Worm (Caenorhabditis elegans): ENCODE data around the gene acr-14.
A peak's percentile ranks its signal among the peaks of the same experiment; 100 is the strongest.

Gene acr-14

DNA sequence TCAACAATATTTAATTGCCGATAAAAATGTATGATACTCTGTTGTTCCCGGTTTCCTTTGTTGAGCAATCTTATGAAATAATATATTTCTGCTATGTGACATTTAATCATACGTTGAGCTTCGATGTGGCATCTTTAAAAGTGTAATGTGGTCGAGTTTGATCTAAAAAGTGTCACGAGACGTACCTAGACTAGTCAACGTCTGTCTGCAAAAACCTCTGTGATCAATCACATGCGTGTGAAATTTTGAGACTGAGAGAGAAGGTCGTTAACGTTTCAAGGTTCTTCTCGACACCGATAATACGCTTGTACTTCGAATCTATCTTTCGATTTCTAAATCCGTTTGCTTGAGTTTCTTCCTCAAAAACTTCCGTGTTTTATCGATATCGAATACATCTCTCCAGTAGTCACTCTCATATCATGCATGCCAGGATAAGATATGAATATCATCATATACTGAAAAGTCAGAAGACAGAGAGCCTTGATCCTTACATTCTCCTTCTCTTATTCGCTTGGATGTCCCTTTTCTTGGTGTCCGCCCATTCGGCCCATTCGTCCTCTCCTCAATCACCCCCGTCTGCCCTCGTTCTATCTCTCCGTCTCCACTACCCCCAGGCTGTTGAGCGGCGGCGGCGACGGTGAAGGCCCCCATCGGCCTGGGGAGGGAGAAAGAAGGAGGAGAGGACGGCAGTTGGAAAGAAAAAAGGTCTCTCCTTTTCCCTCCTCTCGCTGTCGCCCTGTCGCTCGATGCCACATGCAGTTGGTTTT lies 48.5 kb downstream of the acr-14 start:
- TF ChIP-seq unc-86 (tag; optimal IDR thresholded peaks at IDR 0.05), result peak; percentile 3
- no peak for TF ChIP-seq ces-1 (GFP tag; optimal IDR thresholded peaks at IDR 0.05)
- no peak for TF ChIP-seq unc-98 (GFP tag; IDR thresholded peaks at IDR 0.05)
- no peak for TF ChIP-seq ets-5 (GFP tag; IDR thresholded peaks at IDR 0.05)
- no peak for TF ChIP-seq unc-62 (GFP tag; optimal IDR thresholded peaks at IDR 0.05)
- TF ChIP-seq ztf-4 (tag; optimal IDR thresholded peaks at IDR 0.05), result peak; percentile 57
- TF ChIP-seq nhr-12 (tag; optimal IDR thresholded peaks at IDR 0.05), result no peak
- TF ChIP-seq fkh-10 (GFP tag; optimal IDR thresholded peaks at IDR 0.05), result no peak
- no peak for TF ChIP-seq nhr-77 (tag; optimal IDR thresholded peaks at IDR 0.05)
- TF ChIP-seq irx-1 (tag; optimal IDR thresholded peaks at IDR 0.05), result peak; percentile 30
- peak; percentile 14 for TF ChIP-seq pax-3 (tag; optimal IDR thresholded peaks at IDR 0.05)
- peak; percentile 11 for TF ChIP-seq F16B12.6 (tag; optimal IDR thresholded peaks at IDR 0.05)
- no peak for TF ChIP-seq ceh-63 (GFP tag; optimal IDR thresholded peaks at IDR 0.05)
- peak; percentile 92 for TF ChIP-seq nhr-20 (tag; optimal IDR thresholded peaks at IDR 0.05)
- peak; percentile 92 for TF ChIP-seq nhr-85 (tag)
- TF ChIP-seq grh-1 (GFP tag; IDR thresholded peaks at IDR 0.05), result peak; percentile 70
- TF ChIP-seq ama-1 (optimal IDR thresholded peaks at IDR 0.05), result no peak
- TF ChIP-seq fkh-4 (tag; optimal IDR thresholded peaks at IDR 0.05; ENCODE audit: borderline replicate concordance), result no peak
- peak; percentile 81 for TF ChIP-seq pag-3 (tag; optimal IDR thresholded peaks at IDR 0.05; ENCODE audit: borderline replicate concordance, insufficient read depth)
- peak; percentile 82 for TF ChIP-seq lin-14 (GFP tag; optimal IDR thresholded peaks at IDR 0.05)
- peak; percentile 87 for TF ChIP-seq snu-23 (GFP tag; optimal IDR thresholded peaks at IDR 0.05)
- TF ChIP-seq elt-2 (tag; optimal IDR thresholded peaks at IDR 0.05), result peak; percentile 17
- no peak; the same call in 1 of the 2 replicates for TF ChIP-seq ceh-88 (GFP tag; IDR thresholded peaks at IDR 0.05)
- no peak for TF ChIP-seq lin-13 (GFP tag; optimal IDR thresholded peaks at IDR 0.05)
- no peak for TF ChIP-seq efl-3 (GFP tag; optimal IDR thresholded peaks at IDR 0.05)
- no peak for TF ChIP-seq zip-4 (GFP tag; optimal IDR thresholded peaks at IDR 0.05)
- peak; percentile 41 for TF ChIP-seq nhr-90 (tag; optimal IDR thresholded peaks at IDR 0.05; ENCODE audit: poor library complexity)
- TF ChIP-seq Y116A8C.19 (tag; optimal IDR thresholded peaks at IDR 0.05; ENCODE audit: borderline replicate concordance), result no peak
- no peak for TF ChIP-seq vab-15 (tag; optimal IDR thresholded peaks at IDR 0.05)
- peak; percentile 29 for TF ChIP-seq C16A3.4 (tag; optimal IDR thresholded peaks at IDR 0.05)
- no peak for TF ChIP-seq sptf-1 (tag; optimal IDR thresholded peaks at IDR 0.05)
- TF ChIP-seq aly-2 (tag; optimal IDR thresholded peaks at IDR 0.05), result no peak
- TF ChIP-seq fos-1 (tag; optimal IDR thresholded peaks at IDR 0.05), result no peak
- TF ChIP-seq hlh-17 (GFP tag; optimal IDR thresholded peaks at IDR 0.05; ENCODE audit: borderline replicate concordance), result no peak
- peak; percentile 15 for TF ChIP-seq dsc-1 (tag; optimal IDR thresholded peaks at IDR 0.05)
- peak; percentile 19 to 75 for TF ChIP-seq lin-35 (GFP tag; optimal IDR thresholded peaks at IDR 0.05)
- TF ChIP-seq mab-9 (GFP tag; IDR thresholded peaks at IDR 0.05), result no peak
- no peak for TF ChIP-seq nhr-28 (tag; optimal IDR thresholded peaks at IDR 0.05)
- TF ChIP-seq sup-37 (GFP tag; optimal IDR thresholded peaks at IDR 0.05), result no peak
- no peak for TF ChIP-seq isw-1 (GFP tag; IDR thresholded peaks at IDR 0.05)
- TF ChIP-seq mdl-1 (tag; optimal IDR thresholded peaks at IDR 0.05), result peak in 1 of 2 experiments; percentile 80
- TF ChIP-seq elt-3 (tag; optimal IDR thresholded peaks at IDR 0.05), result peak in 5 of 6 experiments; percentile 9 to 77 (median 50)
- TF ChIP-seq xbp-1 (tag; optimal IDR thresholded peaks at IDR 0.05), result peak; percentile 72
- no peak for TF ChIP-seq tlp-1 (tag; optimal IDR thresholded peaks at IDR 0.05)
- TF ChIP-seq nhr-47 (tag; optimal IDR thresholded peaks at IDR 0.05), result peak; percentile 59
- TF ChIP-seq ceh-8 (GFP tag; optimal IDR thresholded peaks at IDR 0.05), result peak; percentile 42
- TF ChIP-seq nhr-237 (tag; optimal IDR thresholded peaks at IDR 0.05), result no peak
- TF ChIP-seq nhr-84 (tag; optimal IDR thresholded peaks at IDR 0.05), result no peak
- TF ChIP-seq C34B4.2 (tag; optimal IDR thresholded peaks at IDR 0.05), result no peak
- no peak for TF ChIP-seq pqm-1 (tag; optimal IDR thresholded peaks at IDR 0.05)
- TF ChIP-seq lin-15B (tag; optimal IDR thresholded peaks at IDR 0.05), result peak; percentile 14
- no peak for TF ChIP-seq sox-4 (tag; optimal IDR thresholded peaks at IDR 0.05)
